Fruit fly (Drosophila melanogaster): ENCODE data around the gene CG9356.

DNA sequence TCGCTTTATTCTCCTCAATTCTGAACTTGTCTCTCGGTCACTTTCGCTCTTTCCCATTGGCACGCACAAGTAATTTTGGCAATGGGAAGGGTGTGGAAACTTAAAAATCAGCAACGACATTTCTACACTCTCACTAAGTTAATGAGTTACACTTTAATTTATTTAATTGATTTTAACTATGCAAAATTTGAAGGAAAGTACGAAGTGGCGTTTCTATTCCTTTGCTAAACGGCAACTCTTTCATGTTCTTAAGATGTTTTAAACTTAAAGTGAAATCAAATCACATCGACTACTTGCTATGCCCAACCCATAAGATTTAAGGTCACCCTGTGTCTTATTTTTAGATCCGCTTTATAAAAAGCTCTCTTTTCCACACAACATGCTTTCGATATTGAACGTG, 33.7 kb downstream of the CG9356 start:
- TF ChIP-seq CG6854 (GFP tag; optimal IDR thresholded peaks at IDR 0.05) (no peak), spab (GFP tag; optimal IDR thresholded peaks at IDR 0.05) (no peak), CG6808 (GFP tag; optimal IDR thresholded peaks at IDR 0.05) (no peak), CG3032 (tag; optimal IDR thresholded peaks at IDR 0.05) (no peak), CG10669 (GFP tag; optimal IDR thresholded peaks at IDR 0.05) (no peak), Blimp-1 (GFP tag; optimal IDR thresholded peaks at IDR 0.05) (no peak), dsx (GFP tag; optimal IDR thresholded peaks at IDR 0.05; ENCODE audit: poor library complexity, severe bottlenecking) (no peak), ss (GFP tag; optimal IDR thresholded peaks at IDR 0.05) (no peak)

Data from whole organism, prepupa.